Fruit fly (Drosophila melanogaster): ENCODE data around the gene MED18.

dm6 chrX:1822281-1822680 is 43.4 kb upstream of the MED18 start, which contains the start of gene CG14811:
- TF ChIP-seq CG9705 (GFP tag; optimal IDR thresholded peaks at IDR 0.05) (no peak), Myc (optimal IDR thresholded peaks at IDR 0.05) (no peak), Rel (GFP tag; optimal IDR thresholded peaks at IDR 0.05) (no peak), Rel (tag; optimal IDR thresholded peaks at IDR 0.05) (no peak), psq (GFP tag; optimal IDR thresholded peaks at IDR 0.05) (no peak), brk (GFP tag; optimal IDR thresholded peaks at IDR 0.05) (no peak), HLH106 (tag; optimal IDR thresholded peaks at IDR 0.05) (no peak), sage (GFP tag; optimal IDR thresholded peaks at IDR 0.05) (no peak), fru (GFP tag; optimal IDR thresholded peaks at IDR 0.05) (no peak), Mio (GFP tag; optimal IDR thresholded peaks at IDR 0.05) (no peak), CG32264 (GFP tag; optimal IDR thresholded peaks at IDR 0.05) (no peak)

Data from whole organism, wandering third instar larva.